2 fruit fly cellular contexts compared by ENCODE assay signal in the genomic region with DNA sequence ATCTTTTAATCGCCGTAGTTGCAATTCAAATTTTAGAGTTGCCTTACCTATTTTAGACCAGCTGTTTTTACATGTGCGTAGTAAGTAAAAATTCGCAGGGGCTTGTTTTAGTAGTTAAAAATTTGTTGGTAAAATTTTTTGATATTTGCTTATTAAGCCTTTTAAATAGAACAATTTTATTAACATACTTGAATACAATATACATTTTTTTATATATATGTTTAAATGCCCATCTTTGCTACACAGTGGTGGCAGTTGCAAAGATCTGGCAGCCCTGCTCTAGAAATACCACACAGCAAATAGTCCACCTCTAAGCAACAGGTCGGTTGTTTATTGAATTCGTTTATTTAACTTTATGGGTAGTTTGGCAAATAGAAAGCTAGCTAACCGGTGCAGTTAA.
TF ChIP-seq lines count a peak whose summit lies in the region.

Gene CG10467, minus strand, starts transcription at position 51 of the 400 bp plus-strand sequence.
Gene loj, plus strand, starts transcription at position 291 of the 400 bp plus-strand sequence.

TF ChIP-seq in whole organism, embryonic, 481 proteins besides CTCF, POLR2A, EP300 and RAD21 (continued from another document and continues in another):
- peak; percentile 80 for TF ChIP-seq tx (GFP tag; optimal IDR thresholded peaks at IDR 0.05; lab: Kevin White, UChicago)
- peak; percentile 98 for TF ChIP-seq row (GFP tag; IDR thresholded peaks at IDR 0.05; lab: Robert Waterston, UW)
- peak; percentile 83 for TF ChIP-seq cwo (GFP tag; optimal IDR thresholded peaks at IDR 0.05; lab: Kevin White, UChicago)
- peak; percentile 82 for TF ChIP-seq pnt (GFP tag; optimal IDR thresholded peaks at IDR 0.05; lab: Kevin White, UChicago)
- peak; percentile 81 for TF ChIP-seq CG15011 (GFP tag; optimal IDR thresholded peaks at IDR 0.05; lab: Kevin White, UChicago)
- 0 out of 2 replicates have a peak, but pooled peaks have one; percentile 15 for TF ChIP-seq nerfin-2 (GFP tag; IDR thresholded peaks at IDR 0.05; lab: Robert Waterston, UW; ENCODE audit: partially characterized antibody)
- peak; percentile 91 for TF ChIP-seq CG6175 (GFP tag; IDR thresholded peaks at IDR 0.05; lab: Robert Waterston, UW)
- TF ChIP-seq bigmax (GFP tag; optimal IDR thresholded peaks at IDR 0.05; lab: Kevin White, UChicago): no peak
- peak; percentile 80 for TF ChIP-seq Nf-YC (tag; optimal IDR thresholded peaks at IDR 0.05; lab: Kevin White, UChicago)
- TF ChIP-seq vfl (GFP tag; optimal IDR thresholded peaks at IDR 0.05; lab: Kevin White, UChicago): peak; percentile 86
- peak; percentile 100 for TF ChIP-seq Ets65A (GFP tag; lab: Kevin White, UChicago)
- TF ChIP-seq lov (optimal IDR thresholded peaks at IDR 0.05; lab: Kevin White, UChicago): no peak
- TF ChIP-seq lov (GFP tag; IDR thresholded peaks at IDR 0.05; lab: Robert Waterston, UW): peak; percentile 93; the same call in 2 of the 3 replicates
- peak; percentile 96 for TF ChIP-seq CG9215 (GFP tag; IDR thresholded peaks at IDR 0.05; lab: Robert Waterston, UW)
- TF ChIP-seq slou (GFP tag; optimal IDR thresholded peaks at IDR 0.05; lab: Kevin White, UChicago): peak; percentile 96
- TF ChIP-seq ftz-f1 (GFP tag; optimal IDR thresholded peaks at IDR 0.05; lab: Kevin White, UChicago): no peak
- TF ChIP-seq CG12155 (GFP tag; optimal IDR thresholded peaks at IDR 0.05; lab: Kevin White, UChicago): peak; percentile 96
- TF ChIP-seq Deaf1 (tag; optimal IDR thresholded peaks at IDR 0.05; lab: Kevin White, UChicago): peak; percentile 73
- TF ChIP-seq CG10979 (tag; optimal IDR thresholded peaks at IDR 0.05; lab: Kevin White, UChicago): peak; percentile 94
- peak; percentile 93 for TF ChIP-seq Dek (tag; optimal IDR thresholded peaks at IDR 0.05; lab: Kevin White, UChicago)
- TF ChIP-seq unpg (GFP tag; optimal IDR thresholded peaks at IDR 0.05; lab: Kevin White, UChicago): peak; percentile 96
- TF ChIP-seq Ada2b (GFP tag; IDR thresholded peaks at IDR 0.05; lab: Robert Waterston, UW): peak; percentile 94
- peak; percentile 94 for TF ChIP-seq CG14050 (GFP tag; IDR thresholded peaks at IDR 0.05; lab: Robert Waterston, UW)
- TF ChIP-seq exex (tag; optimal IDR thresholded peaks at IDR 0.05; lab: Kevin White, UChicago): peak; percentile 81
- TF ChIP-seq CG7556 (GFP tag; optimal IDR thresholded peaks at IDR 0.05; lab: Kevin White, UChicago): peak; percentile 90
- no peak for TF ChIP-seq corto (GFP tag; optimal IDR thresholded peaks at IDR 0.05; lab: Kevin White, UChicago)
- peak; percentile 98 for TF ChIP-seq scrt (GFP tag; optimal IDR thresholded peaks at IDR 0.05; lab: Kevin White, UChicago)
- peak; percentile 92 for TF ChIP-seq YL-1 (GFP tag; optimal IDR thresholded peaks at IDR 0.05; lab: Kevin White, UChicago)
- TF ChIP-seq Trl (optimal IDR thresholded peaks at IDR 0.05; lab: Kevin White, UChicago): no peak
- peak; percentile 76 for TF ChIP-seq Trl (GFP tag; optimal IDR thresholded peaks at IDR 0.05; lab: Kevin White, UChicago)
- peak; percentile 94 for TF ChIP-seq NfI (GFP tag; optimal IDR thresholded peaks at IDR 0.05; lab: Kevin White, UChicago)
- peak; percentile 85 for TF ChIP-seq CG2116 (GFP tag; optimal IDR thresholded peaks at IDR 0.05; lab: Kevin White, UChicago)
- peak; percentile 76 for TF ChIP-seq shn (GFP tag; optimal IDR thresholded peaks at IDR 0.05; lab: Kevin White, UChicago)
- peak; percentile 97 for TF ChIP-seq klu (GFP tag; IDR thresholded peaks at IDR 0.05; lab: Robert Waterston, UW)
- TF ChIP-seq NC2α (GFP tag; optimal IDR thresholded peaks at IDR 0.05; lab: Kevin White, UChicago): no peak
- TF ChIP-seq Ptx1 (GFP tag; IDR thresholded peaks at IDR 0.05; lab: Robert Waterston, UW): peak; percentile 99
- peak; percentile 97 for TF ChIP-seq croc (GFP tag; conservative IDR thresholded peaks at IDR 0.05; lab: Robert Waterston, UW)
- peak; percentile 64 for TF ChIP-seq Myb (GFP tag; optimal IDR thresholded peaks at IDR 0.05; lab: Kevin White, UChicago)
- TF ChIP-seq sug (tag; optimal IDR thresholded peaks at IDR 0.05; lab: Kevin White, UChicago): peak; percentile 96
- TF ChIP-seq Nf-YB (GFP tag; optimal IDR thresholded peaks at IDR 0.05; lab: Kevin White, UChicago): peak; percentile 82
- peak; percentile 57; the same call in 1 of the 2 replicates for TF ChIP-seq CG10321 (GFP tag; IDR thresholded peaks at IDR 0.05; lab: Robert Waterston, UW)
- TF ChIP-seq fru (optimal IDR thresholded peaks at IDR 0.05; lab: Kevin White, UChicago): no peak
- TF ChIP-seq yki (optimal IDR thresholded peaks at IDR 0.05; lab: Kevin White, UChicago): no peak
- TF ChIP-seq Oaz (GFP tag; IDR thresholded peaks at IDR 0.05; lab: Robert Waterston, UW): peak; percentile 91
- TF ChIP-seq CG9609 (GFP tag; optimal IDR thresholded peaks at IDR 0.05; lab: Kevin White, UChicago): peak; percentile 80
- TF ChIP-seq sd (tag; optimal IDR thresholded peaks at IDR 0.05; lab: Kevin White, UChicago): peak; percentile 90
- TF ChIP-seq gt (GFP tag; IDR thresholded peaks at IDR 0.05; lab: Robert Waterston, UW): peak; percentile 94
- peak; percentile 93 for TF ChIP-seq chm (GFP tag; IDR thresholded peaks at IDR 0.05; lab: Robert Waterston, UW)
- peak; percentile 76 for TF ChIP-seq fu2 (GFP tag; optimal IDR thresholded peaks at IDR 0.05; lab: Kevin White, UChicago)
- peak; percentile 91 for TF ChIP-seq chn (GFP tag; optimal IDR thresholded peaks at IDR 0.05; lab: Kevin White, UChicago)
- TF ChIP-seq CG11723 (GFP tag; optimal IDR thresholded peaks at IDR 0.05; lab: Kevin White, UChicago): peak; percentile 87
- TF ChIP-seq btn (GFP tag; optimal IDR thresholded peaks at IDR 0.05; lab: Kevin White, UChicago): no peak
- peak; percentile 86 for TF ChIP-seq CG18011 (GFP tag; optimal IDR thresholded peaks at IDR 0.05; lab: Kevin White, UChicago)
- TF ChIP-seq lola (GFP tag; optimal IDR thresholded peaks at IDR 0.05; lab: Kevin White, UChicago): peak in 1 of 3 experiments; percentile 97
- TF ChIP-seq z (GFP tag; IDR thresholded peaks at IDR 0.05; lab: Robert Waterston, UW): peak; percentile 57; the same call in 1 of the 3 replicates
- TF ChIP-seq tup (GFP tag; optimal IDR thresholded peaks at IDR 0.05; lab: Kevin White, UChicago): peak; percentile 88
- TF ChIP-seq hbn (GFP tag; IDR thresholded peaks at IDR 0.05; lab: Robert Waterston, UW; ENCODE audit: partially characterized antibody): peak; percentile 63
- peak; percentile 94 for TF ChIP-seq dan (GFP tag; IDR thresholded peaks at IDR 0.05; lab: Robert Waterston, UW)
- TF ChIP-seq jing (GFP tag; optimal IDR thresholded peaks at IDR 0.05; lab: Kevin White, UChicago): peak; percentile 87
- peak; percentile 94 for TF ChIP-seq Rx (GFP tag; IDR thresholded peaks at IDR 0.05; lab: Robert Waterston, UW)
- TF ChIP-seq CG3847 (GFP tag; IDR thresholded peaks at IDR 0.05; lab: Robert Waterston, UW): peak; percentile 98
- peak; percentile 78 for TF ChIP-seq CrebB (tag; optimal IDR thresholded peaks at IDR 0.05; lab: Kevin White, UChicago)
- TF ChIP-seq Doc2 (GFP tag; IDR thresholded peaks at IDR 0.05; lab: Robert Waterston, UW): peak; percentile 88

TF ChIP-seq in whole organism, prepupa, 60 proteins besides CTCF, POLR2A, EP300 and RAD21 (continued from another document):
- TF ChIP-seq CG11294 (GFP tag; IDR thresholded peaks at IDR 0.05; lab: Robert Waterston, UW): peak; percentile 94
- peak; percentile 92 for TF ChIP-seq CG31627 (GFP tag; optimal IDR thresholded peaks at IDR 0.05; lab: Kevin White, UChicago)
- TF ChIP-seq Hr38 (GFP tag; optimal IDR thresholded peaks at IDR 0.05; lab: Kevin White, UChicago): peak; percentile 40
- TF ChIP-seq CG4318 (GFP tag; optimal IDR thresholded peaks at IDR 0.05; lab: Kevin White, UChicago): peak; percentile 92
- peak; percentile 87 for TF ChIP-seq net (GFP tag; optimal IDR thresholded peaks at IDR 0.05; lab: Kevin White, UChicago)
- TF ChIP-seq acj6 (GFP tag; optimal IDR thresholded peaks at IDR 0.05; lab: Kevin White, UChicago): peak; percentile 94
- peak; percentile 68 for TF ChIP-seq spab (GFP tag; optimal IDR thresholded peaks at IDR 0.05; lab: Kevin White, UChicago)
- peak; percentile 96 for TF ChIP-seq OdsH (GFP tag; optimal IDR thresholded peaks at IDR 0.05; lab: Kevin White, UChicago)
- TF ChIP-seq lz (GFP tag; optimal IDR thresholded peaks at IDR 0.05; lab: Kevin White, UChicago): peak; percentile 82
- peak; percentile 68 for TF ChIP-seq vri (GFP tag; optimal IDR thresholded peaks at IDR 0.05; lab: Kevin White, UChicago)
- peak; percentile 40 for TF ChIP-seq fd85E (GFP tag; optimal IDR thresholded peaks at IDR 0.05; lab: Kevin White, UChicago)
